Worm (Caenorhabditis elegans): ENCODE results near the gene hsp-75.

DNA sequence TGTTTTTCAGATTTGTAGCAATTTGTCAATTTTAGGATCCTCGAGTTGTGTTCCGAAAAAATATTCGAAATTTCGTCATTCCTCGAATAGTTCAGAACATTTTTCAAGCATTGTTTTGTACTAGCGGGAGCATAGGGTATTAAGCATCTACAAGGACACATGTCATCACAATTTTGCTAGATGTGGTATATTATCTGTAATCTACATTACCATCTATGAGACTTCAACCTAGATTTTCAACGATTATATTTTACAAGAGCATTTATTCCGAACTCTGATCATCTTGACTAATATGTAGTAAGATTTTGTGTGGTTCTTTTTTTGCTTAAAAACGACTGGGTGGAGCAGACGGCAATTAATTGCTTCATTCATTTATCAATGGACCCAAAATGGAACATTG, 36.5 kb upstream of the hsp-75 start:
- TF ChIP-seq nhr-28 (tag; optimal IDR thresholded peaks at IDR 0.05) (no peak), egl-27 (tag; optimal IDR thresholded peaks at IDR 0.05) (no peak), ces-1 (GFP tag; optimal IDR thresholded peaks at IDR 0.05) (no peak), lsy-2 (tag; optimal IDR thresholded peaks at IDR 0.05) (no peak), dpl-1 (GFP tag; optimal IDR thresholded peaks at IDR 0.05) (no peak), ama-1 (optimal IDR thresholded peaks at IDR 0.05) (no peak), isw-1 (GFP tag; IDR thresholded peaks at IDR 0.05) (no peak), lin-13 (GFP tag; optimal IDR thresholded peaks at IDR 0.05) (no peak), jun-1 (tag; optimal IDR thresholded peaks at IDR 0.05) (no peak)

Data from whole organism, L1 larva.